Worm (Caenorhabditis elegans) whole organism, L4 larva: ENCODE measurements around the gene eco-1.

Experiments used
- ceh-20 ChIP-seq: fragments of 200-800 bp; sonication (Bioruptor generic); IDR thresholded peaks from 2 replicates; pipeline ENCODE4 v1.3.6; 2022; ENCODE audit warnings: missing genetic modification reagents, missing genetic modification characterization, missing compliant biosample characterization
- jun-1 ChIP-seq: fragments of 150-350 bp; optimal IDR thresholded peaks from 2 replicates; lab custom pipeline; 2014; ENCODE audit warnings: missing biosample characterization, missing genetic modification reagents, missing genetic modification characterization
- madf-9 ChIP-seq: fragments of 200-800 bp; sonication (Bioruptor generic); conservative IDR thresholded peaks from 2 replicates; pipeline ENCODE4 v1.3.6; 2022; ENCODE audit warnings: missing genetic modification reagents, missing genetic modification characterization, missing compliant biosample characterization
- ztf-11 ChIP-seq: fragments of 150-350 bp; optimal IDR thresholded peaks from 2 replicates; lab custom pipeline; 2014; ENCODE audit warnings: missing biosample characterization, missing genetic modification characterization

DNA sequence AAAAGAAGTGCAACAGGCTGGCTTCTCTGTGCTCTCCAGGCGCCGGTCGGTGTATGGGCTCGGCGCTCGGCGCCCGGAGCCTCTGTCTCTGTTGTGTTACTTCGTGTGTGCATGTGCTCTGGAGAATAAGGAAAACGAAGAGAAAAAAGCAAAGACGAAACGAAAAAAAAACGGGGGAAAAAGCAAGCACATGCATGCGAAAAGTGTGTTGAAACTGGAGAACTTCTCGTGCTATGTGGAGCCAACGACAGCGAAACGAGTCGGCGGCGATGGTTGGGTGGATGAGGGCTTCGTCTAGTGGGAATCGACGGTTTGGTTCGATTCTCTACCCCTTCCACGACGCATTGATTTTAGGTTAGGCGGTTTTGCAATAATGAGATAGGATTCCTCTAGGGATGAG is 28.5 kb upstream of the eco-1 start:
- no peak for TF ChIP-seq jun-1 (tag; lab: Kevin White, UChicago)
- TF ChIP-seq madf-9 (GFP tag; lab: Robert Waterston, UW): 0 out of 2 replicates have a peak, but pooled peaks have one; percentile 9
- TF ChIP-seq ceh-20: 0 out of 2 replicates have a peak, but pooled peaks have one; percentile 31
- TF ChIP-seq ztf-11 (tag; lab: Kevin White, UChicago): no peak
